Fruit fly (Drosophila melanogaster) whole organism, embryonic: ENCODE measurements around the gene NELF-B.

ENCODE experiments used
- BEAF-32 ChIP-seq: fragments of 200-800 bp; sonication (Bioruptor generic); optimal IDR thresholded peaks from 3 replicates; lab custom pipeline; 2017; ENCODE audit warnings: missing biosample characterization, missing genetic modification characterization, mild to moderate bottlenecking, moderate library complexity, missing genetic modification reagents
- Blimp-1 ChIP-seq: fragments of 200-800 bp; sonication (Bioruptor generic); optimal IDR thresholded peaks from 3 replicates; lab custom pipeline; 2018; ENCODE audit warnings: missing biosample characterization, missing genetic modification characterization, mild to moderate bottlenecking, moderate library complexity, missing genetic modification reagents
- CG10147 ChIP-seq: fragments of 200-800 bp; sonication (Bioruptor generic); optimal IDR thresholded peaks from 2 replicates; lab custom pipeline; 2019; ENCODE audit warnings: missing biosample characterization, mild to moderate bottlenecking, missing genetic modification characterization, moderate library complexity
- CG10366 ChIP-seq: fragments of 200-800 bp; sonication (Bioruptor generic); IDR thresholded peaks from 2 replicates; pipeline ENCODE4 v1.3.6; 2022; ENCODE audit warnings: missing biosample characterization, missing genetic modification characterization
- CG11560 ChIP-seq: fragments of 200-800 bp; sonication (Bioruptor generic); IDR thresholded peaks from 3 replicates; pipeline ENCODE4 v1.3.6; 2022; ENCODE audit warnings: missing biosample characterization, missing genetic modification characterization
- CG12769 ChIP-seq: fragments of 200-800 bp; sonication (Bioruptor generic); optimal IDR thresholded peaks from 2 replicates; lab custom pipeline; 2019; ENCODE audit warnings: missing biosample characterization, mild to moderate bottlenecking, missing genetic modification characterization, moderate library complexity
- CG13296 ChIP-seq: fragments of 200-800 bp; sonication (Bioruptor generic); optimal IDR thresholded peaks from 3 replicates; lab custom pipeline; 2018; ENCODE audit warnings: missing biosample characterization, mild to moderate bottlenecking, missing genetic modification characterization
- CG14014 ChIP-seq: fragments of 200-800 bp; sonication (Bioruptor generic); IDR thresholded peaks from 2 replicates; pipeline ENCODE4 v1.3.6; 2022; ENCODE audit warnings: missing biosample characterization, missing genetic modification characterization
- CG1602 ChIP-seq: fragments of 200-800 bp; sonication (Bioruptor generic); optimal IDR thresholded peaks from 3 replicates; lab custom pipeline; 2016; ENCODE audit warnings: missing biosample characterization, missing genetic modification characterization
- CG17359 ChIP-seq: fragments of 200-800 bp; sonication (Bioruptor generic); optimal IDR thresholded peaks from 3 replicates; lab custom pipeline; 2018; ENCODE audit warnings: missing biosample characterization, mild to moderate bottlenecking, missing genetic modification characterization, moderate library complexity
- CG30403 ChIP-seq: fragments of 200-800 bp; sonication (Bioruptor generic); optimal IDR thresholded peaks from 3 replicates; lab custom pipeline; 2016; ENCODE audit warnings: missing biosample characterization, missing genetic modification characterization
- CG31441 ChIP-seq: fragments of 200-800 bp; sonication (Bioruptor generic); IDR thresholded peaks from 2 replicates; pipeline ENCODE4 v1.3.6; 2022; ENCODE audit warnings: missing biosample characterization, missing genetic modification characterization
- CG4707 ChIP-seq: fragments of 200-800 bp; sonication (Bioruptor generic); optimal IDR thresholded peaks from 2 replicates; lab custom pipeline; 2018; ENCODE audit warnings: missing biosample characterization, mild to moderate bottlenecking, missing genetic modification characterization, moderate library complexity
- CG4730 ChIP-seq: fragments of 200-800 bp; sonication (Bioruptor generic); IDR thresholded peaks from 2 replicates; pipeline ENCODE4 v1.3.6; 2022; ENCODE audit warnings: missing biosample characterization, missing genetic modification characterization
- CG6791 ChIP-seq: fragments of 200-800 bp; sonication (Bioruptor generic); IDR thresholded peaks from 3 replicates; pipeline ENCODE4 v1.3.6; 2022; ENCODE audit warnings: missing biosample characterization, missing genetic modification characterization; ENCODE audit not compliant: partially characterized antibody
- CG7745 ChIP-seq: fragments of 200-800 bp; sonication (Bioruptor generic); optimal IDR thresholded peaks from 2 replicates; lab custom pipeline; 2018; ENCODE audit warnings: missing biosample characterization, mild to moderate bottlenecking, missing genetic modification characterization, moderate library complexity
- CG7928 ChIP-seq: fragments of 200-800 bp; sonication (Bioruptor generic); optimal IDR thresholded peaks from 2 replicates; lab custom pipeline; 2017; ENCODE audit warnings: missing biosample characterization, mild to moderate bottlenecking, missing genetic modification characterization
- CG9797 ChIP-seq: fragments of 200-800 bp; sonication (Bioruptor generic); optimal IDR thresholded peaks from 3 replicates; lab custom pipeline; 2018; ENCODE audit warnings: missing biosample characterization, mild to moderate bottlenecking, missing genetic modification characterization
- CTCF ChIP-seq: fragments of 200-800 bp; sonication (Bioruptor generic); optimal IDR thresholded peaks from 2 replicates; lab custom pipeline; 2017; ENCODE audit warnings: missing biosample characterization, mild to moderate bottlenecking, missing genetic modification characterization, moderate library complexity
- CrebB ChIP-seq: fragments of 200-800 bp; sonication (Bioruptor generic); optimal IDR thresholded peaks from 3 replicates; lab custom pipeline; 2018; ENCODE audit warnings: missing biosample characterization, mild to moderate bottlenecking, missing genetic modification characterization
- Dref ChIP-seq: fragments of 200-800 bp; sonication (Bioruptor generic); IDR thresholded peaks from 2 replicates; pipeline ENCODE4 v1.3.6; 2022; ENCODE audit warnings: missing biosample characterization, missing genetic modification characterization
- E2f1 ChIP-seq: fragments of 200-800 bp; sonication (Bioruptor generic); IDR thresholded peaks from 2 replicates; pipeline ENCODE4 v1.3.6; 2022; ENCODE audit warnings: missing biosample characterization, missing genetic modification characterization
- Fer2 ChIP-seq: fragments of 200-800 bp; sonication (Bioruptor generic); optimal IDR thresholded peaks from 2 replicates; lab custom pipeline; 2018; ENCODE audit warnings: missing biosample characterization, mild to moderate bottlenecking, missing genetic modification characterization, moderate library complexity
- Jarid2 ChIP-seq: fragments of 200-800 bp; sonication (Bioruptor generic); optimal IDR thresholded peaks from 3 replicates; lab custom pipeline; 2017; ENCODE audit warnings: mild to moderate bottlenecking, missing biosample characterization, missing genetic modification reagents, missing genetic modification characterization
- MTF-1 ChIP-seq: fragments of 200-800 bp; sonication (Bioruptor generic); optimal IDR thresholded peaks from 2 replicates; lab custom pipeline; 2018; ENCODE audit warnings: missing biosample characterization, mild to moderate bottlenecking, missing genetic modification characterization, borderline replicate concordance
- NfI ChIP-seq: fragments of 200-800 bp; sonication (Bioruptor generic); optimal IDR thresholded peaks from 3 replicates; lab custom pipeline; 2018; ENCODE audit warnings: missing biosample characterization, mild to moderate bottlenecking, missing genetic modification characterization, moderate library complexity
- Side ChIP-seq: fragments of 200-800 bp; sonication (Bioruptor generic); optimal IDR thresholded peaks from 2 replicates; lab custom pipeline; 2016; ENCODE audit warnings: missing biosample characterization, missing genetic modification characterization
- Sin3A ChIP-seq: fragments of >200 bp; optimal IDR thresholded peaks from 2 replicates; lab custom pipeline; 2018
- Ssrp ChIP-seq: fragments of 200-800 bp; sonication (Bioruptor generic); optimal IDR thresholded peaks from 2 replicates; lab custom pipeline; 2018; ENCODE audit warnings: missing biosample characterization, mild to moderate bottlenecking, missing genetic modification characterization, moderate library complexity
- abd-A ChIP-seq: fragments of 200-800 bp; sonication (Bioruptor generic); optimal IDR thresholded peaks from 3 replicates; lab custom pipeline; 2019; ENCODE audit warnings: missing biosample characterization, mild to moderate bottlenecking, missing genetic modification characterization, moderate library complexity
- aop ChIP-seq: fragments of 200-800 bp; sonication (Bioruptor generic); IDR thresholded peaks from 2 replicates; pipeline ENCODE4 v1.3.6; 2022; ENCODE audit warnings: missing biosample characterization, missing genetic modification characterization
- bcd ChIP-seq: fragments of 200-800 bp; sonication (Bioruptor generic); optimal IDR thresholded peaks from 2 replicates; lab custom pipeline; 2017; ENCODE audit warnings: missing biosample characterization, mild to moderate bottlenecking, missing genetic modification characterization
- cato ChIP-seq: fragments of 200-800 bp; sonication (Bioruptor generic); optimal IDR thresholded peaks from 2 replicates; lab custom pipeline; 2016; ENCODE audit warnings: missing biosample characterization, missing genetic modification characterization, borderline replicate concordance
- dmrt11E ChIP-seq: fragments of 200-800 bp; sonication (Bioruptor generic); optimal IDR thresholded peaks from 3 replicates; lab custom pipeline; 2018; ENCODE audit warnings: missing biosample characterization, mild to moderate bottlenecking, missing genetic modification characterization, moderate library complexity
- ems ChIP-seq: fragments of 200-800 bp; sonication (Bioruptor generic); optimal IDR thresholded peaks from 3 replicates; lab custom pipeline; 2016; ENCODE audit warnings: missing biosample characterization, missing genetic modification characterization
- fru ChIP-seq: fragments of >200 bp; optimal IDR thresholded peaks from 2 replicates; lab custom pipeline; 2017
- ftz-f1 ChIP-seq: fragments of 200-800 bp; sonication (Bioruptor generic); optimal IDR thresholded peaks from 2 replicates; lab custom pipeline; 2016; ENCODE audit warnings: missing biosample characterization, missing genetic modification characterization
- fu2 ChIP-seq: fragments of 200-800 bp; sonication (Bioruptor generic); optimal IDR thresholded peaks from 2 replicates; lab custom pipeline; 2016; ENCODE audit warnings: missing biosample characterization, missing genetic modification characterization
- ind ChIP-seq: fragments of 200-800 bp; sonication (Bioruptor generic); optimal IDR thresholded peaks from 3 replicates; lab custom pipeline; 2016; ENCODE audit warnings: missing biosample characterization, missing genetic modification characterization
- inv ChIP-seq: fragments of 200-800 bp; sonication (Bioruptor generic); IDR thresholded peaks from 2 replicates; pipeline ENCODE4 v1.3.6; 2022; ENCODE audit warnings: missing biosample characterization, missing genetic modification characterization; ENCODE audit not compliant: partially characterized antibody
- kay ChIP-seq: fragments of 200-800 bp; sonication (Bioruptor generic); optimal IDR thresholded peaks from 2 replicates; lab custom pipeline; 2016; ENCODE audit warnings: missing biosample characterization, missing genetic modification characterization
- maf-S ChIP-seq: fragments of 200-800 bp; sonication (Bioruptor generic); optimal IDR thresholded peaks from 2 replicates; lab custom pipeline; 2016; ENCODE audit warnings: missing biosample characterization, missing genetic modification characterization
- mam ChIP-seq: fragments of 200-800 bp; sonication (Bioruptor generic); optimal IDR thresholded peaks from 3 replicates; lab custom pipeline; 2016; ENCODE audit warnings: missing biosample characterization, missing genetic modification characterization
- nerfin-1 ChIP-seq: fragments of 200-800 bp; sonication (Bioruptor generic); optimal IDR thresholded peaks from 3 replicates; lab custom pipeline; 2019; ENCODE audit warnings: missing biosample characterization, mild to moderate bottlenecking, missing genetic modification characterization, moderate library complexity
- pan ChIP-seq, 4 experiments: fragments of >200 bp in 3 of 4; fragments of 200-800 bp in 1 of 4; sonication (Bioruptor generic) in 1 of 4; optimal IDR thresholded peaks in 3 of 4; IDR thresholded peaks in 1 of 4; 2 replicates each; pipeline versions ENCODE4 v1.3.6 to Lab custom; 2017 to 2022; ENCODE audit warnings: missing biosample characterization in 2 of 4, missing genetic modification characterization in 2 of 4, mixed read lengths in 1 of 4
- pzg ChIP-seq: fragments of 200-800 bp; sonication (Bioruptor generic); optimal IDR thresholded peaks from 3 replicates; lab custom pipeline; 2018; ENCODE audit warnings: missing biosample characterization, mild to moderate bottlenecking, missing genetic modification characterization, moderate library complexity
- repo ChIP-seq: fragments of 200-800 bp; sonication (Bioruptor generic); optimal IDR thresholded peaks from 2 replicates; lab custom pipeline; 2016; ENCODE audit warnings: missing biosample characterization, missing genetic modification characterization
- salm ChIP-seq: fragments of 200-800 bp; sonication (Bioruptor generic); optimal IDR thresholded peaks from 2 replicates; lab custom pipeline; 2018; ENCODE audit warnings: missing biosample characterization, mild to moderate bottlenecking, missing genetic modification characterization
- sisA ChIP-seq: fragments of 200-800 bp; sonication (Bioruptor generic); IDR thresholded peaks from 2 replicates; pipeline ENCODE4 v1.3.6; 2022; ENCODE audit warnings: missing biosample characterization, missing genetic modification characterization

The NELF-B gene

DNA sequence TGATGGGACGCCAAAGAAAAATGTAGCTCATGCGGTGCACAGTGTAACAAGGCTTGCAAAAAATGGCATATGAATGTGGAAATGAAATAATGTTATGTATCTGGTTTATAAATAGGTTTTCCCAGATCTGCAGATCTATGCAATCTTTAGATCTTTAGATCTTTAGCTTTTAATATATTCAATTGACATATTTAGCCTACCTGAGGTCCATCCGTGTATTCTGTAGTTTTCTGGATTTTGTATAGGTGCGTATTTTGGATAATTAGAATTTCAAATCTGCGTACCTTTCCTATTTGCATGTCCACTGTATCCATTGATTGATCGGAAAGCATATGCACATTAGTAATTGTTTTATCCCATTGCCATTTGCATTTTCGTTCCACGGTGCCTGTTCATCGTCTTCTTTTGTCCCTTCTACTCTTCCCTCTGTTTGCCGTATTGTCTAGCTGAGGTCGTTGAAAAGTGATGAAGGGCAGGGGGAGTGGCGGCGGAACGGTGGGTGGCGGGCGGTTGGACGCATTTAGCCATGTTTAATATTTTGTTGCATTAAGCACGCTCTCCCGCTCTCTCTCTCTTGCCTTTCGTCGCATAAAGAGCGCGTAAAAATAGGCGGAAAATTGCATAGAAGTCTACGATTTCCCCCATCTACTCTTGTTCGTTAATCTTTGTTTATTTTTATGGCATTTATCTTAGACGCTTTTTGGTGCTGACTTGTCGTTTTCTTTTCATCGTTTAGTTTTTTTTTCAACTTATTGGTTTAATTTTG lies 19.0 kb downstream of the NELF-B start, which contains the start of gene CHES-1-like (continued):
- TF ChIP-seq aop (GFP tag; lab: Robert Waterston, UW) (0 out of 2 replicates have a peak, but pooled peaks have one; percentile 40), dmrt11E (tag; lab: Kevin White, UChicago) (peak; percentile 80), kay (GFP tag; lab: Kevin White, UChicago) (peak; percentile 89), maf-S (GFP tag; lab: Kevin White, UChicago) (peak; percentile 88), pan (optimal IDR thresholded peaks at IDR 0.05; lab: Kevin White, UChicago) (no peak), pan (GFP tag; optimal IDR thresholded peaks at IDR 0.05 in 1 of 2, IDR thresholded peaks at IDR 0.05 in 1 of 2) (peak in 1 of 2 experiments; percentile 80), CrebB (peak; percentile 76), fu2 (GFP tag; lab: Kevin White, UChicago) (peak; percentile 85), CG4707 (peak; percentile 83), CG7745 (tag; lab: Kevin White, UChicago) (no peak), CG12769 (tag; lab: Kevin White, UChicago) (peak; percentile 62), Ssrp (peak; percentile 90), CG30403 (GFP tag; lab: Kevin White, UChicago) (peak; percentile 95), CG11560 (tag; lab: Robert Waterston, UW) (peak; percentile 78), cato (GFP tag; lab: Kevin White, UChicago) (peak; percentile 81), Dref (GFP tag; lab: Robert Waterston, UW) (no peak), ind (GFP tag; lab: Kevin White, UChicago) (peak; percentile 93), CG4730 (peak; percentile 78), NfI (GFP tag; lab: Kevin White, UChicago) (peak; percentile 86), CTCF (GFP tag; lab: Kevin White, UChicago) (peak; percentile 63), Side (GFP tag; lab: Kevin White, UChicago) (peak; percentile 89), nerfin-1 (tag; lab: Kevin White, UChicago) (peak; percentile 85), mam (GFP tag; lab: Kevin White, UChicago) (peak; percentile 87), CG10366 (GFP tag; lab: Robert Waterston, UW) (peak; percentile 60), E2f1 (GFP tag; lab: Robert Waterston, UW) (peak; percentile 71), Sin3A (no peak), ftz-f1 (GFP tag; lab: Kevin White, UChicago) (peak; percentile 30), CG14014 (peak; percentile 81), Blimp-1 (GFP tag; lab: Kevin White, UChicago) (peak; percentile 87), CG31441 (GFP tag; lab: Robert Waterston, UW) (peak; percentile 95), CG13296 (GFP tag; lab: Kevin White, UChicago) (peak; percentile 88), repo (peak; percentile 82), abd-A (tag; lab: Kevin White, UChicago) (no peak), CG1602 (GFP tag; lab: Kevin White, UChicago) (peak; percentile 85), Jarid2 (GFP tag; lab: Kevin White, UChicago) (peak; percentile 76), MTF-1 (GFP tag; lab: Kevin White, UChicago) (no peak), fru (no peak), CG9797 (GFP tag; lab: Kevin White, UChicago) (peak; percentile 3), CG10147 (GFP tag; lab: Kevin White, UChicago) (peak; percentile 87), salm (peak; percentile 74), CG6791 (no peak), sisA (peak; percentile 80), bcd (GFP tag; lab: Kevin White, UChicago) (peak; percentile 94), ems (peak; percentile 91), CG17359 (tag; lab: Kevin White, UChicago) (peak; percentile 88), Fer2 (tag; lab: Kevin White, UChicago) (peak; percentile 59), pzg (GFP tag; lab: Kevin White, UChicago) (no peak), CG7928 (GFP tag; lab: Kevin White, UChicago) (peak; percentile 64), inv (GFP tag; lab: Robert Waterston, UW) (peak; percentile 21; the same call in 1 of the 2 replicates), BEAF-32 (GFP tag; lab: Kevin White, UChicago) (peak; percentile 8)
